Worm (Caenorhabditis elegans) whole organism, early embryonic: ENCODE results near the gene scl-25.

Source experiments
- B0310.2 ChIP-seq: sonication (generic microtip); optimal IDR thresholded peaks from 2 replicates; lab custom pipeline; 2016; ENCODE audit warnings: mild to moderate bottlenecking, missing genetic modification characterization, missing compliant biosample characterization
- F13C5.2 ChIP-seq: sonication (generic microtip); optimal IDR thresholded peaks from 2 replicates; lab custom pipeline; 2017; ENCODE audit warnings: mild to moderate bottlenecking, missing genetic modification characterization, inconsistent platforms, missing compliant biosample characterization
- aly-1 ChIP-seq: sonication (generic microtip); optimal IDR thresholded peaks from 2 replicates; lab custom pipeline; 2016; ENCODE audit warnings: missing genetic modification characterization, missing compliant biosample characterization
- ama-1 ChIP-seq: fragments of 150-350 bp; optimal IDR thresholded peaks from 2 replicates; lab custom pipeline; 2014
- ceh-13 ChIP-seq: fragments of 200-800 bp; sonication (Bioruptor generic); optimal IDR thresholded peaks from 2 replicates; lab custom pipeline; 2018; ENCODE audit warnings: mild to moderate bottlenecking, missing genetic modification characterization, missing compliant biosample characterization
- ceh-36 ChIP-seq: sonication (generic microtip); optimal IDR thresholded peaks from 2 replicates; lab custom pipeline; 2016; ENCODE audit warnings: missing genetic modification characterization, inconsistent platforms, missing compliant biosample characterization
- ets-7 ChIP-seq: sonication (generic microtip); optimal IDR thresholded peaks from 2 replicates; lab custom pipeline; 2016; ENCODE audit warnings: missing genotype, missing genetic modification characterization, missing compliant biosample characterization
- flt-1 ChIP-seq: fragments of 200-800 bp; sonication (Bioruptor generic); IDR thresholded peaks from 2 replicates; pipeline ENCODE4 v1.3.6; 2022; ENCODE audit warnings: missing genetic modification characterization, missing compliant biosample characterization
- pes-1 ChIP-seq: fragments of 200-800 bp; sonication (Bioruptor generic); IDR thresholded peaks from 2 replicates; pipeline ENCODE4 v1.3.6; 2022; ENCODE audit warnings: missing genetic modification reagents, missing genetic modification characterization, missing compliant biosample characterization
- scrt-1 ChIP-seq: fragments of 200-800 bp; sonication (Bioruptor generic); IDR thresholded peaks from 2 replicates; pipeline ENCODE4 v1.3.6; 2022; ENCODE audit warnings: missing genetic modification characterization, missing compliant biosample characterization
- sea-1 ChIP-seq: fragments of 200-800 bp; sonication (Bioruptor generic); conservative IDR thresholded peaks from 2 replicates; pipeline ENCODE4 v1.3.6; 2022; ENCODE audit warnings: missing genetic modification characterization, missing compliant biosample characterization
- tbx-11 ChIP-seq: fragments of 200-800 bp; sonication (Bioruptor generic); IDR thresholded peaks from 2 replicates; pipeline ENCODE4 v1.3.6; 2022; ENCODE audit warnings: missing genetic modification characterization, missing compliant biosample characterization
- tbx-37 ChIP-seq: fragments of 200-800 bp; sonication (Bioruptor generic); conservative IDR thresholded peaks from 2 replicates; pipeline ENCODE4 v1.3.6; 2022; ENCODE audit warnings: missing genetic modification reagents, missing genetic modification characterization, missing compliant biosample characterization
- tra-4 ChIP-seq: sonication (generic microtip); optimal IDR thresholded peaks from 2 replicates; lab custom pipeline; 2017; ENCODE audit warnings: missing genetic modification characterization, missing compliant biosample characterization

- TF ChIP-seq ama-1 (lab: Kevin White, UChicago) (no peak), pes-1 (no peak), flt-1 (no peak), aly-1 (no peak), tra-4 (tag; lab: Kevin White, UChicago) (no peak), ets-7 (tag; lab: Kevin White, UChicago) (no peak), B0310.2 (tag; lab: Kevin White, UChicago) (no peak), ceh-13 (no peak), scrt-1 (no peak), F13C5.2 (tag; lab: Kevin White, UChicago) (no peak), tbx-37 (GFP tag; lab: Robert Waterston, UW) (no peak), tbx-11 (no peak), ceh-36 (no peak), sea-1 (GFP tag; lab: Robert Waterston, UW) (no peak)
Observed at ce11 chrV:17236345-17236744, 10.9 kb downstream of the scl-25 start, which contains the start of gene T19C9.10.
